Worm (Caenorhabditis elegans): ENCODE data around the gene ule-3.

The ule-3 gene

ce11 chrV:10758658-10759057, 34.9 kb upstream of the ule-3 start, which contains the start of gene F28H7.8:
Gene F28H7.8 (plus strand): TSS chrV:10758958.
- TF ChIP-seq hmg-4 (GFP tag; optimal IDR thresholded peaks at IDR 0.05) (no peak), hmbx-1 (tag; optimal IDR thresholded peaks at IDR 0.05) (no peak), ets-7 (tag; optimal IDR thresholded peaks at IDR 0.05) (no peak), tra-4 (tag; optimal IDR thresholded peaks at IDR 0.05) (no peak), flt-1 (GFP tag; IDR thresholded peaks at IDR 0.05) (no peak)

ce11 chrV:10760839-10761238, 32.8 kb upstream of the ule-3 start:
- no peak for TF ChIP-seq ceh-13 (GFP tag; optimal IDR thresholded peaks at IDR 0.05)
- no peak for TF ChIP-seq B0310.2 (tag; optimal IDR thresholded peaks at IDR 0.05)
- TF ChIP-seq ets-7 (tag; optimal IDR thresholded peaks at IDR 0.05) = no peak
- TF ChIP-seq ama-1 (optimal IDR thresholded peaks at IDR 0.05) = no peak
- no peak for TF ChIP-seq tbx-37 (GFP tag; conservative IDR thresholded peaks at IDR 0.05)
- TF ChIP-seq tbx-11 (GFP tag; IDR thresholded peaks at IDR 0.05) = no peak
- TF ChIP-seq hmbx-1 (tag; optimal IDR thresholded peaks at IDR 0.05) = no peak
- no peak for TF ChIP-seq ceh-36 (tag; optimal IDR thresholded peaks at IDR 0.05)

- no peak for TF ChIP-seq hmbx-1 (tag; optimal IDR thresholded peaks at IDR 0.05)
- no peak for TF ChIP-seq tra-4 (tag; optimal IDR thresholded peaks at IDR 0.05)
- TF ChIP-seq aly-1 (tag; optimal IDR thresholded peaks at IDR 0.05) = no peak
- TF ChIP-seq B0310.2 (tag; optimal IDR thresholded peaks at IDR 0.05) = no peak
- TF ChIP-seq tbx-11 (GFP tag; IDR thresholded peaks at IDR 0.05) = no peak
- TF ChIP-seq scrt-1 (GFP tag; IDR thresholded peaks at IDR 0.05) = no peak
- TF ChIP-seq hnd-1 (tag; optimal IDR thresholded peaks at IDR 0.05) = no peak
- TF ChIP-seq pes-1 (GFP tag; IDR thresholded peaks at IDR 0.05) = no peak
- TF ChIP-seq ceh-36 (tag; optimal IDR thresholded peaks at IDR 0.05) = no peak
- no peak for TF ChIP-seq sea-1 (GFP tag; conservative IDR thresholded peaks at IDR 0.05)
- TF ChIP-seq hmg-4 (GFP tag; optimal IDR thresholded peaks at IDR 0.05) = no peak
- no peak for TF ChIP-seq F13C5.2 (tag; optimal IDR thresholded peaks at IDR 0.05)
- TF ChIP-seq ama-1 (optimal IDR thresholded peaks at IDR 0.05) = no peak
- no peak for TF ChIP-seq tbx-37 (GFP tag; conservative IDR thresholded peaks at IDR 0.05)
- TF ChIP-seq ceh-13 (GFP tag; optimal IDR thresholded peaks at IDR 0.05) = no peak
Measured at ce11 chrV:10762695-10763094, 30.9 kb upstream of the ule-3 start, which contains the start of gene sre-6. Gene sre-6 (minus strand): TSS chrV:10762795.

ce11 chrV:10764066-10764465, 29.5 kb upstream of the ule-3 start, which contains the start of gene ocr-1:
Gene ocr-1 (plus strand): TSS chrV:10764366.
- TF ChIP-seq ceh-36 (tag; optimal IDR thresholded peaks at IDR 0.05) (no peak), hmg-4 (GFP tag; optimal IDR thresholded peaks at IDR 0.05) (no peak), hnd-1 (tag; optimal IDR thresholded peaks at IDR 0.05) (no peak), tbx-11 (GFP tag; IDR thresholded peaks at IDR 0.05) (no peak), pes-1 (GFP tag; IDR thresholded peaks at IDR 0.05) (no peak), ama-1 (optimal IDR thresholded peaks at IDR 0.05) (no peak), sea-1 (GFP tag; conservative IDR thresholded peaks at IDR 0.05) (no peak), hmbx-1 (tag; optimal IDR thresholded peaks at IDR 0.05) (no peak), ceh-13 (GFP tag; optimal IDR thresholded peaks at IDR 0.05) (no peak), scrt-1 (GFP tag; IDR thresholded peaks at IDR 0.05) (no peak), flt-1 (GFP tag; IDR thresholded peaks at IDR 0.05) (no peak), tbx-37 (GFP tag; conservative IDR thresholded peaks at IDR 0.05) (no peak), aly-1 (tag; optimal IDR thresholded peaks at IDR 0.05) (no peak), F13C5.2 (tag; optimal IDR thresholded peaks at IDR 0.05) (no peak), ets-7 (tag; optimal IDR thresholded peaks at IDR 0.05) (no peak), B0310.2 (tag; optimal IDR thresholded peaks at IDR 0.05) (no peak), tra-4 (tag; optimal IDR thresholded peaks at IDR 0.05) (no peak)

- TF ChIP-seq ama-1 (optimal IDR thresholded peaks at IDR 0.05) (no peak), tra-4 (tag; optimal IDR thresholded peaks at IDR 0.05) (no peak), hnd-1 (tag; optimal IDR thresholded peaks at IDR 0.05) (no peak), pes-1 (GFP tag; IDR thresholded peaks at IDR 0.05) (no peak), F13C5.2 (tag; optimal IDR thresholded peaks at IDR 0.05) (no peak), scrt-1 (GFP tag; IDR thresholded peaks at IDR 0.05) (no peak), sea-1 (GFP tag; conservative IDR thresholded peaks at IDR 0.05) (no peak), aly-1 (tag; optimal IDR thresholded peaks at IDR 0.05) (no peak), hmg-4 (GFP tag; optimal IDR thresholded peaks at IDR 0.05) (no peak), hmbx-1 (tag; optimal IDR thresholded peaks at IDR 0.05) (no peak), tbx-11 (GFP tag; IDR thresholded peaks at IDR 0.05) (no peak), B0310.2 (tag; optimal IDR thresholded peaks at IDR 0.05) (no peak), flt-1 (GFP tag; IDR thresholded peaks at IDR 0.05) (no peak), ets-7 (tag; optimal IDR thresholded peaks at IDR 0.05) (no peak), tbx-37 (GFP tag; conservative IDR thresholded peaks at IDR 0.05) (no peak), ceh-13 (GFP tag; optimal IDR thresholded peaks at IDR 0.05) (no peak)
Measured at ce11 chrV:10768892-10769291, 24.7 kb upstream of the ule-3 start.

- no peak for TF ChIP-seq hmbx-1 (tag; optimal IDR thresholded peaks at IDR 0.05)
- no peak for TF ChIP-seq ceh-36 (tag; optimal IDR thresholded peaks at IDR 0.05)
- TF ChIP-seq tbx-11 (GFP tag; IDR thresholded peaks at IDR 0.05) = no peak
- no peak for TF ChIP-seq tbx-37 (GFP tag; conservative IDR thresholded peaks at IDR 0.05)
- TF ChIP-seq B0310.2 (tag; optimal IDR thresholded peaks at IDR 0.05) = no peak
- TF ChIP-seq ceh-13 (GFP tag; optimal IDR thresholded peaks at IDR 0.05) = no peak
- no peak for TF ChIP-seq pes-1 (GFP tag; IDR thresholded peaks at IDR 0.05)
- TF ChIP-seq flt-1 (GFP tag; IDR thresholded peaks at IDR 0.05) = no peak
- TF ChIP-seq F13C5.2 (tag; optimal IDR thresholded peaks at IDR 0.05) = no peak
- no peak for TF ChIP-seq tra-4 (tag; optimal IDR thresholded peaks at IDR 0.05)
- no peak for TF ChIP-seq hnd-1 (tag; optimal IDR thresholded peaks at IDR 0.05)
- TF ChIP-seq ets-7 (tag; optimal IDR thresholded peaks at IDR 0.05) = no peak
- TF ChIP-seq aly-1 (tag; optimal IDR thresholded peaks at IDR 0.05) = no peak
- no peak for TF ChIP-seq ama-1 (optimal IDR thresholded peaks at IDR 0.05)
Measured at ce11 chrV:10770026-10770425, 23.6 kb upstream of the ule-3 start, which contains the start of the genes D1054.1 and pas-2. Gene D1054.1 (minus strand): TSS chrV:10770217. Gene pas-2 (plus strand): TSS chrV:10770368.

- TF ChIP-seq B0310.2 (tag; optimal IDR thresholded peaks at IDR 0.05) = no peak
- no peak for TF ChIP-seq pes-1 (GFP tag; IDR thresholded peaks at IDR 0.05)
- no peak for TF ChIP-seq hmbx-1 (tag; optimal IDR thresholded peaks at IDR 0.05)
- TF ChIP-seq ama-1 (optimal IDR thresholded peaks at IDR 0.05) = no peak
- TF ChIP-seq ceh-13 (GFP tag; optimal IDR thresholded peaks at IDR 0.05) = no peak
- no peak for TF ChIP-seq flt-1 (GFP tag; IDR thresholded peaks at IDR 0.05)
- no peak for TF ChIP-seq tbx-37 (GFP tag; conservative IDR thresholded peaks at IDR 0.05)
- no peak for TF ChIP-seq aly-1 (tag; optimal IDR thresholded peaks at IDR 0.05)
- no peak for TF ChIP-seq hmg-4 (GFP tag; optimal IDR thresholded peaks at IDR 0.05)
- TF ChIP-seq ets-7 (tag; optimal IDR thresholded peaks at IDR 0.05) = no peak
- TF ChIP-seq scrt-1 (GFP tag; IDR thresholded peaks at IDR 0.05) = no peak
- no peak for TF ChIP-seq tra-4 (tag; optimal IDR thresholded peaks at IDR 0.05)
- TF ChIP-seq F13C5.2 (tag; optimal IDR thresholded peaks at IDR 0.05) = no peak
- no peak for TF ChIP-seq ceh-36 (tag; optimal IDR thresholded peaks at IDR 0.05)
- no peak for TF ChIP-seq sea-1 (GFP tag; conservative IDR thresholded peaks at IDR 0.05)
- no peak for TF ChIP-seq hnd-1 (tag; optimal IDR thresholded peaks at IDR 0.05)
- TF ChIP-seq tbx-11 (GFP tag; IDR thresholded peaks at IDR 0.05) = no peak
Measured at ce11 chrV:10771390-10771789, 22.2 kb upstream of the ule-3 start, which contains the start of gene D1054.3. Gene D1054.3 (plus strand): TSS chrV:10771451.
